Worm (Caenorhabditis elegans) whole organism, young adult: ENCODE measurements around the gene C05E7.3.

Experiments
- B0336.3 ChIP-seq: fragments of 200-800 bp; sonication (Bioruptor generic); IDR thresholded peaks from 2 replicates; pipeline ENCODE4 v1.3.6; 2022; ENCODE audit warnings: missing genetic modification characterization, missing compliant biosample characterization
- C17E4.6 ChIP-seq: fragments of 200-800 bp; sonication (Bioruptor generic); IDR thresholded peaks from 2 replicates; pipeline ENCODE4 v1.3.6; 2022; ENCODE audit warnings: missing genetic modification reagents, missing genetic modification characterization, missing compliant biosample characterization
- F23B12.7 ChIP-seq: sonication (generic microtip); optimal IDR thresholded peaks from 2 replicates; lab custom pipeline; 2017; ENCODE audit warnings: missing genetic modification characterization, mild to moderate bottlenecking, missing compliant biosample characterization, antibody characterized with exemption, moderate library complexity; ENCODE audit not compliant: insufficient read depth
- K11D2.4 ChIP-seq: fragments of 200-800 bp; sonication (Bioruptor generic); IDR thresholded peaks from 2 replicates; pipeline ENCODE4 v1.3.6; 2022; ENCODE audit warnings: missing genetic modification reagents, missing genetic modification characterization, missing compliant biosample characterization
- K12H6.12 ChIP-seq: fragments of 200-800 bp; sonication (Bioruptor generic); optimal IDR thresholded peaks from 2 replicates; lab custom pipeline; 2018; ENCODE audit warnings: mild to moderate bottlenecking, missing genetic modification characterization, missing compliant biosample characterization
- attf-3 ChIP-seq: fragments of 200-800 bp; sonication (Bioruptor generic); conservative IDR thresholded peaks from 2 replicates; pipeline ENCODE4 v1.3.6; 2022; ENCODE audit warnings: missing genetic modification reagents, missing genetic modification characterization, missing compliant biosample characterization
- attf-5 ChIP-seq: fragments of 200-800 bp; sonication (Bioruptor generic); optimal IDR thresholded peaks from 2 replicates; lab custom pipeline; 2018; ENCODE audit warnings: mild to moderate bottlenecking, missing genetic modification characterization, missing compliant biosample characterization
- attf-6 ChIP-seq: fragments of 200-800 bp; sonication (Bioruptor generic); IDR thresholded peaks from 2 replicates; pipeline ENCODE4 v1.3.6; 2022; ENCODE audit warnings: missing genetic modification reagents, missing genetic modification characterization, missing compliant biosample characterization
- bed-1 ChIP-seq: fragments of 200-800 bp; sonication (Bioruptor generic); IDR thresholded peaks from 2 replicates; pipeline ENCODE4 v1.3.6; 2022; ENCODE audit warnings: missing genetic modification reagents, missing genetic modification characterization, missing compliant biosample characterization
- bed-2 ChIP-seq: fragments of 200-800 bp; sonication (Bioruptor generic); IDR thresholded peaks from 2 replicates; pipeline ENCODE4 v1.3.6; 2022; ENCODE audit warnings: missing genetic modification reagents, missing genetic modification characterization, missing compliant biosample characterization
- cebp-1 ChIP-seq, 2 experiments: fragments of 200-800 bp in 1 of 2; sonication (Bioruptor generic) in 1 of 2; sonication (generic microtip) in 1 of 2; IDR thresholded peaks in 1 of 2; optimal IDR thresholded peaks in 1 of 2; 2 replicates each; pipeline versions ENCODE4 v1.3.6 to Lab custom; 2017 to 2022; ENCODE audit warnings: missing compliant biosample characterization in 2 of 2, missing genetic modification characterization in 2 of 2, mild to moderate bottlenecking in 1 of 2, missing genetic modification reagents in 1 of 2, moderate library complexity in 1 of 2
- ceh-27 ChIP-seq: fragments of 200-800 bp; sonication (Bioruptor generic); optimal IDR thresholded peaks from 2 replicates; lab custom pipeline; 2018; ENCODE audit warnings: mild to moderate bottlenecking, missing genetic modification characterization, moderate library complexity, missing compliant biosample characterization
- dox-1 ChIP-seq: fragments of 200-800 bp; sonication (Bioruptor generic); IDR thresholded peaks from 2 replicates; pipeline ENCODE4 v1.3.6; 2022; ENCODE audit warnings: missing genetic modification reagents, missing genetic modification characterization, missing compliant biosample characterization
- efl-1 ChIP-seq: fragments of 150-350 bp; optimal IDR thresholded peaks from 2 replicates; lab custom pipeline; 2014; ENCODE audit warnings: missing biosample characterization, missing genetic modification reagents, missing genetic modification characterization
- gei-17 ChIP-seq: fragments of 200-800 bp; sonication (Bioruptor generic); optimal IDR thresholded peaks from 2 replicates; lab custom pipeline; 2018; ENCODE audit warnings: mild to moderate bottlenecking, missing genetic modification characterization, missing compliant biosample characterization
- him-1 ChIP-seq: sonication (generic microtip); optimal IDR thresholded peaks from 2 replicates; lab custom pipeline; 2016; ENCODE audit warnings: missing genotype, missing genetic modification reagents, missing genetic modification characterization, missing compliant biosample characterization
- hmg-1.2 ChIP-seq: fragments of 200-800 bp; sonication (Bioruptor generic); IDR thresholded peaks from 2 replicates; pipeline ENCODE4 v1.3.6; 2022; ENCODE audit warnings: missing genetic modification reagents, missing genetic modification characterization, missing compliant biosample characterization
- let-526 ChIP-seq: fragments of 200-800 bp; sonication (Bioruptor generic); IDR thresholded peaks from 2 replicates; pipeline ENCODE4 v1.3.6; 2022; ENCODE audit warnings: missing genetic modification reagents, missing genetic modification characterization, missing compliant biosample characterization
- lin-26 ChIP-seq: fragments of 200-800 bp; sonication (Bioruptor generic); IDR thresholded peaks from 2 replicates; pipeline ENCODE4 v1.3.6; 2022; ENCODE audit warnings: missing genetic modification reagents, missing genetic modification characterization, missing compliant biosample characterization
- lin-40 ChIP-seq: sonication (generic microtip); optimal IDR thresholded peaks from 2 replicates; lab custom pipeline; 2016; ENCODE audit warnings: missing genetic modification characterization, mild to moderate bottlenecking, missing compliant biosample characterization, missing genotype, missing genetic modification reagents
- madf-10 ChIP-seq: sonication (generic microtip); optimal IDR thresholded peaks from 2 replicates; lab custom pipeline; 2016; ENCODE audit warnings: mild to moderate bottlenecking, missing genetic modification characterization, missing compliant biosample characterization
- madf-6 ChIP-seq: fragments of 200-800 bp; sonication (Bioruptor generic); IDR thresholded peaks from 2 replicates; pipeline ENCODE4 v1.3.6; 2022; ENCODE audit warnings: missing genetic modification reagents, missing genetic modification characterization, missing compliant biosample characterization
- mcd-1 ChIP-seq: fragments of 200-800 bp; sonication (Bioruptor generic); IDR thresholded peaks from 2 replicates; pipeline ENCODE4 v1.3.6; 2022; ENCODE audit warnings: missing genetic modification reagents, missing genetic modification characterization, missing compliant biosample characterization
- mxl-1 ChIP-seq: sonication (generic microtip); optimal IDR thresholded peaks from 2 replicates; lab custom pipeline; 2016; ENCODE audit warnings: missing genetic modification characterization, missing compliant biosample characterization
- nfya-1 ChIP-seq: sonication (generic microtip); optimal IDR thresholded peaks from 2 replicates; lab custom pipeline; 2017; ENCODE audit warnings: antibody characterized with exemption, missing compliant biosample characterization, missing genetic modification characterization, borderline replicate concordance; ENCODE audit not compliant: insufficient read depth
- nfyb-1 ChIP-seq: fragments of 200-800 bp; sonication (Bioruptor generic); IDR thresholded peaks from 2 replicates; pipeline ENCODE4 v1.3.6; 2022; ENCODE audit warnings: missing genetic modification reagents, missing genetic modification characterization, missing compliant biosample characterization
- nhr-80 ChIP-seq: sonication (generic microtip); optimal IDR thresholded peaks from 2 replicates; lab custom pipeline; 2016; ENCODE audit warnings: missing genetic modification characterization, missing compliant biosample characterization
- pbrm-1 ChIP-seq: fragments of 200-800 bp; sonication (Bioruptor generic); IDR thresholded peaks from 2 replicates; pipeline ENCODE4 v1.3.6; 2022; ENCODE audit warnings: missing genetic modification reagents, missing genetic modification characterization, missing compliant biosample characterization
- rcor-1 ChIP-seq: fragments of 200-800 bp; sonication (Bioruptor generic); IDR thresholded peaks from 2 replicates; pipeline ENCODE4 v1.3.6; 2022; ENCODE audit warnings: missing genetic modification reagents, missing genetic modification characterization, missing compliant biosample characterization
- rpc-1 ChIP-seq, 2 experiments: fragments of 150-350 bp in 1 of 2; sonication (generic microtip) in 1 of 2; optimal IDR thresholded peaks; 2 replicates each; lab custom pipeline; 2014 to 2018; ENCODE audit warnings: missing biosample characterization in 1 of 2, missing genetic modification characterization in 1 of 2, missing genetic modification reagents in 1 of 2, missing genotype in 1 of 2
- somi-1 ChIP-seq: fragments of 200-800 bp; sonication (Bioruptor generic); optimal IDR thresholded peaks from 2 replicates; lab custom pipeline; 2018; ENCODE audit warnings: mild to moderate bottlenecking, missing genetic modification characterization, missing compliant biosample characterization
- sptf-2 ChIP-seq: fragments of 200-800 bp; sonication (Bioruptor generic); optimal IDR thresholded peaks from 2 replicates; lab custom pipeline; 2018; ENCODE audit warnings: mild to moderate bottlenecking, missing genetic modification characterization, missing compliant biosample characterization
- tbp1 ChIP-seq: fragments of 200-800 bp; sonication (Bioruptor generic); optimal IDR thresholded peaks from 2 replicates; lab custom pipeline; 2018; ENCODE audit warnings: mild to moderate bottlenecking, missing genetic modification characterization, missing compliant biosample characterization
- tlf-1 ChIP-seq: fragments of 200-800 bp; sonication (Bioruptor generic); optimal IDR thresholded peaks from 2 replicates; lab custom pipeline; 2018; ENCODE audit warnings: mild to moderate bottlenecking, missing genetic modification characterization, missing compliant biosample characterization
- zfh-2 ChIP-seq: fragments of 200-800 bp; sonication (Bioruptor generic); conservative IDR thresholded peaks from 2 replicates; pipeline ENCODE4 v1.3.6; 2022; ENCODE audit warnings: missing genetic modification reagents, missing genetic modification characterization, missing compliant biosample characterization
- ztf-18 ChIP-seq: sonication (generic microtip); optimal IDR thresholded peaks from 2 replicates; lab custom pipeline; 2016; ENCODE audit warnings: missing genotype, mild to moderate bottlenecking, missing genetic modification characterization, missing compliant biosample characterization
- ztf-26 ChIP-seq: sonication (generic microtip); optimal IDR thresholded peaks from 2 replicates; lab custom pipeline; 2017; ENCODE audit warnings: missing genetic modification characterization, missing compliant biosample characterization
- ztf-6 ChIP-seq: fragments of 200-800 bp; sonication (Bioruptor generic); IDR thresholded peaks from 2 replicates; pipeline ENCODE4 v1.3.6; 2022; ENCODE audit warnings: missing genetic modification reagents, missing genetic modification characterization, missing compliant biosample characterization

The C05E7.3 gene

DNA sequence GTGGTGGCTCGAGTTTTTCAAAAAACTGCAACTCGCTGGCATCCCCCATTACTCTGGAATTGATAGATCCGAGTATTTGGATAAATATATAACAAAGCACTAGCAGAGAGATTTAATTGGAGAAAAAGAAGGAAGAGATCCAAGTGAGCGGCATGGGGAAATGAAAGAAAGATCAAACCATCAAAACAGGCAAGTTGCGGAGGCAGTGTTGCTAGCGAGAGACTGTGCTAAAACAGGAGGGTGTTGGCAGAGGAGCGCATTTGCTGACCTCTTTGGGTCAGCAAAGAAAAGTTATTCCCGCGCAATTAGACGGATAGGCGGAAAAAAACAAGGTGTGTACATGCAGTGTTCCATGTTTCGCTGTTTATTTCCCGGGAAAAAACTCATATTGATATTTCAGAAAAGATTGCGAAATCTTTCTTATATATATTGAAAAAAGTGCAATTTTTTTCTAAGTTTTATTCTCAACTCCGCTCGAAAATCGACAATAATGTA is 29.2 kb upstream of the C05E7.3 start, which contains the start of gene ppk-3:
TSS of gene ppk-3 (minus strand) at position 51 of the 495 bp plus-strand sequence.
- TF ChIP-seq him-1 (tag; lab: Kevin White, UChicago): no peak
- 0 out of 2 replicates have a peak, but pooled peaks have one; percentile 25 for TF ChIP-seq rcor-1 (GFP tag; lab: Robert Waterston, UW)
- no peak for TF ChIP-seq nfyb-1 (GFP tag; lab: Robert Waterston, UW)
- TF ChIP-seq ztf-18 (tag; lab: Kevin White, UChicago): no peak
- TF ChIP-seq bed-1: no peak
- TF ChIP-seq K11D2.4: 0 out of 2 replicates have a peak, but pooled peaks have one; percentile 27
- TF ChIP-seq gei-17 (GFP tag; lab: Kevin White, UChicago): peak; percentile 10
- TF ChIP-seq let-526 (GFP tag; lab: Robert Waterston, UW): 0 out of 2 replicates have a peak, but pooled peaks have one; percentile 25
- TF ChIP-seq hmg-1.2 (GFP tag; lab: Robert Waterston, UW): peak; percentile 92
- no peak for TF ChIP-seq ztf-26 (tag; lab: Kevin White, UChicago)
- TF ChIP-seq madf-10 (tag; lab: Kevin White, UChicago): no peak
- TF ChIP-seq cebp-1 (GFP tag; IDR thresholded peaks at IDR 0.05; lab: Robert Waterston, UW): peak; percentile 36; the same call in 1 of the 2 replicates
- peak; percentile 92 for TF ChIP-seq cebp-1 (tag; optimal IDR thresholded peaks at IDR 0.05; lab: Kevin White, UChicago)
- TF ChIP-seq B0336.3: 0 out of 2 replicates have a peak, but pooled peaks have one; percentile 28
- peak; percentile 9 for TF ChIP-seq tbp1 (GFP tag; lab: Kevin White, UChicago)
- peak; percentile 15 for TF ChIP-seq F23B12.7 (tag; lab: Kevin White, UChicago)
- TF ChIP-seq nhr-80 (tag; lab: Kevin White, UChicago): peak; percentile 22
- TF ChIP-seq lin-26 (GFP tag; lab: Robert Waterston, UW): 0 out of 2 replicates have a peak, but pooled peaks have one; percentile 56
- TF ChIP-seq mcd-1 (GFP tag; lab: Robert Waterston, UW): peak; percentile 97
- 0 out of 2 replicates have a peak, but pooled peaks have one; percentile 12 for TF ChIP-seq attf-3 (GFP tag; lab: Robert Waterston, UW)
- no peak for TF ChIP-seq sptf-2
- no peak for TF ChIP-seq tlf-1
- TF ChIP-seq ztf-6: 0 out of 2 replicates have a peak, but pooled peaks have one; percentile 58
- TF ChIP-seq pbrm-1: 0 out of 2 replicates have a peak, but pooled peaks have one; percentile 32
- TF ChIP-seq C17E4.6 (GFP tag; lab: Robert Waterston, UW): no peak
- peak; percentile 32 for TF ChIP-seq K12H6.12 (tag; lab: Kevin White, UChicago)
- TF ChIP-seq mxl-1 (tag; lab: Kevin White, UChicago): no peak
- TF ChIP-seq attf-5 (GFP tag; lab: Kevin White, UChicago): peak; percentile 3
- TF ChIP-seq lin-40: peak; percentile 67
- peak; percentile 62 for TF ChIP-seq efl-1
- no peak for TF ChIP-seq somi-1 (GFP tag; lab: Kevin White, UChicago)
- TF ChIP-seq ceh-27 (GFP tag; lab: Kevin White, UChicago): peak; percentile 37
- TF ChIP-seq dox-1 (GFP tag; lab: Robert Waterston, UW): peak; percentile 72
- peak; percentile 30; the same call in 1 of the 2 replicates for TF ChIP-seq madf-6 (GFP tag; lab: Robert Waterston, UW)
- no peak for TF ChIP-seq attf-6 (GFP tag; lab: Robert Waterston, UW)
- TF ChIP-seq bed-2: no peak
- TF ChIP-seq nfya-1: no peak
- TF ChIP-seq zfh-2 (GFP tag; lab: Robert Waterston, UW): peak; percentile 55; the same call in 1 of the 2 replicates

DNA sequence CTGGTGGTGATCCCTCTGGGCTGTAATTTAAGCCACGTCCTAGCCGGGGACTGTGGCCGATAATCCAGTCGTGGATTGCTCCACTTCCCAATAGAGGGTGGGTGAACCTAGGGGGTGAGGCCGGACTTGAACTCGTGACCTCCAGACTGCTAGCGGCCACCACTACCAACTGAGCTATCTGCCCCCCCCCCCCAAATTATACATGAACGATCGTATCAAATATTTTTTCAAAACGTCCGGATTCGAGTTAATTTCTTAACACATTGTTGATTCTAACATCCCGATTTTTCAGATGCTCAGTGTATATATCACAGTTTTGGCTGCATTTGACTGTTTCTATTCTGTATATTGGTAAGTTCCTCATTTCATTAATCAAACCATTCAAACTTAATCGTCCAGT is 20.6 kb upstream of the C05E7.3 start:
- peak; percentile 3 for TF ChIP-seq rpc-1 (optimal IDR thresholded peaks at IDR 0.05; lab: Kevin White, UChicago)
- peak; percentile 56 for TF ChIP-seq rpc-1 (tag; optimal IDR thresholded peaks at IDR 0.05; lab: Kevin White, UChicago)
